Fruit fly (Drosophila melanogaster) whole organism: ENCODE results near the gene CG1638.

ENCODE experiments used
- CG8478 ChIP-seq: fragments of >200 bp; optimal IDR thresholded peaks from 2 replicates; lab custom pipeline; 2018; ENCODE audit warnings: inconsistent platforms
- Dll ChIP-seq: fragments of >200 bp; optimal IDR thresholded peaks from 2 replicates; lab custom pipeline; 2017
- EcR ChIP-seq, 2 experiments: fragments of >200 bp; optimal IDR thresholded peaks; 2 replicates each; lab custom pipeline; 2017; ENCODE audit warnings: missing biosample characterization in 2 of 2, missing genetic modification characterization in 2 of 2, missing genetic modification reagents in 2 of 2
- pan ChIP-seq: fragments of >200 bp; optimal IDR thresholded peaks from 2 replicates; lab custom pipeline; 2017
- psq ChIP-seq: fragments of >200 bp; optimal IDR thresholded peaks from 2 replicates; lab custom pipeline; 2017
- usp ChIP-seq: fragments of >200 bp; optimal IDR thresholded peaks from 2 replicates; lab custom pipeline; 2017; ENCODE audit warnings: missing biosample characterization, missing genetic modification characterization, mixed read lengths

dm6 chr3R:31612564-31612963 is 22.2 kb downstream of the CG1638 start, which contains the start of gene CycG:
- no peak for TF ChIP-seq pan
- TF ChIP-seq usp (GFP tag; lab: Kevin White, UChicago) = no peak
- no peak for TF ChIP-seq CG8478
- no peak for TF ChIP-seq psq (lab: Kevin White, UChicago)
- no peak for TF ChIP-seq Dll
- no peak for TF ChIP-seq EcR (GFP tag; optimal IDR thresholded peaks at IDR 0.05; lab: Kevin White, UChicago)
